Fruit fly (Drosophila melanogaster) whole organism: ENCODE measurements around the gene CG15005.

Source experiments
- Dll ChIP-seq: fragments of >200 bp; optimal IDR thresholded peaks from 2 replicates; lab custom pipeline; 2017
- pan ChIP-seq: fragments of >200 bp; optimal IDR thresholded peaks from 2 replicates; lab custom pipeline; 2017
- psq ChIP-seq: fragments of >200 bp; optimal IDR thresholded peaks from 2 replicates; lab custom pipeline; 2017

DNA sequence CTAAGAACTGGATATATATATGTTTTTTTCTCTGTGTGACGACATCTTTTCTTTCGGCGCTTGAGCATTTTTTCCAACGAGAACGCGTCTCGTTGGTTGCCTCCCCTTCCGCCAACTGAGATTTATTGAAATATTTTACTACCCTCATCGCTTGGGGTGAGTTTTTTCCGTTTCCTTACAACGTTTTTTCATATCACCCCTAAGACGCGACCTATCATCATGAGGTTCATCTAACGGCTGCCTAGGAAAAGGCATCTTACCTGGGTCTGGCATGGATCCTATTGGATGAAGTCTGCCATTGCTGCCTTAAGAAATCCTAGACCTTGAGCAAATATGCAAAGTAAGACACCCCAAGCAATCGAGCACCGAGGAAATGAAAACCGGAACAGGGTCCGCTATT is 44.9 kb downstream of the CG15005 start:
- no peak for TF ChIP-seq pan
- TF ChIP-seq Dll (lab: Kevin White, UChicago): no peak
- TF ChIP-seq psq (lab: Kevin White, UChicago): no peak
